Worm (Caenorhabditis elegans) whole organism, L1 larva: ENCODE measurements around the gene Y54G2A.52.

Experiments
- Y116A8C.19 ChIP-seq: sonication (generic microtip); optimal IDR thresholded peaks from 2 replicates; lab custom pipeline; 2016; ENCODE audit warnings: missing compliant biosample characterization, missing genetic modification characterization, borderline replicate concordance
- ces-1 ChIP-seq: fragments of 150-350 bp; optimal IDR thresholded peaks from 2 replicates; lab custom pipeline; 2014; ENCODE audit warnings: missing biosample characterization, missing genetic modification reagents, missing genetic modification characterization
- lin-39 ChIP-seq: fragments of 150-350 bp; optimal IDR thresholded peaks from 2 replicates; lab custom pipeline; 2014; ENCODE audit warnings: missing biosample characterization, missing genetic modification reagents, missing genetic modification characterization
- lsy-2 ChIP-seq, 2 experiments: fragments of 150-350 bp; optimal IDR thresholded peaks; 2 replicates each; lab custom pipeline; 2014; ENCODE audit warnings: missing biosample characterization in 2 of 2, missing genetic modification characterization in 2 of 2
- mdl-1 ChIP-seq, 2 experiments: fragments of 150-350 bp; optimal IDR thresholded peaks; 2 replicates each; lab custom pipeline; 2014 to 2017; ENCODE audit warnings: missing biosample characterization in 2 of 2, missing genetic modification characterization in 2 of 2, inconsistent platforms in 1 of 2
- skn-1 ChIP-seq: fragments of 150-350 bp; optimal IDR thresholded peaks from 2 replicates; lab custom pipeline; 2014; ENCODE audit warnings: missing biosample characterization, missing genetic modification characterization
- snpc-4 ChIP-seq: fragments of 150-350 bp; optimal IDR thresholded peaks from 2 replicates; lab custom pipeline; 2014; ENCODE audit warnings: missing biosample characterization, missing genetic modification characterization
- sox-4 ChIP-seq: sonication (generic microtip); optimal IDR thresholded peaks from 2 replicates; lab custom pipeline; 2016; ENCODE audit warnings: missing genetic modification characterization, missing compliant biosample characterization
- tbx-2 ChIP-seq: sonication (generic microtip); optimal IDR thresholded peaks from 2 replicates; lab custom pipeline; 2016; ENCODE audit warnings: missing genetic modification characterization, missing compliant biosample characterization
- tlp-1 ChIP-seq: fragments of 150-350 bp; optimal IDR thresholded peaks from 2 replicates; lab custom pipeline; 2014; ENCODE audit warnings: missing biosample characterization, missing genetic modification characterization
- zag-1 ChIP-seq: fragments of 150-350 bp; optimal IDR thresholded peaks from 2 replicates; lab custom pipeline; 2014; ENCODE audit warnings: missing biosample characterization, missing genetic modification characterization

DNA sequence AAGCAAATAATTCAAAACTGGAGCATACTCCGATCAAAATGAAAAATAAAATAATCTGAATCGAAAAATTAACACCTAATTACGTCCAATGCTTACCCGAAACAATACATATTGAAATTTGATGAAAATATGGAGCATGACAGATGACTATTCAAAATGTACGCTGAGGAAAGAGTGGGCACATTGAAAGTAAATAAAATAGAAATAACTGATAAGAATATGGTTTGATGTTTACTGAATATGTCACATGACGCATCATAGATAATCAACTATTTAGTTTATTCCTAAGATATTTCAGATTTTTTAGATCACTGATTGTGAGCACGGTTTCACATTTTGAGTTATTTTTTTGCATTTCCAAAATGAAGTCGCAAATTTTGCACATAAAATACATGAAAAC lies at the start of gene Y54G2A.52:
- TF ChIP-seq tlp-1 (tag; lab: Kevin White, UChicago) = no peak
- TF ChIP-seq tbx-2 = no peak
- no peak for TF ChIP-seq zag-1 (tag; lab: Kevin White, UChicago)
- TF ChIP-seq skn-1 = no peak
- TF ChIP-seq lin-39 (tag; lab: Kevin White, UChicago) = no peak
- TF ChIP-seq Y116A8C.19 (tag; lab: Kevin White, UChicago) = no peak
- TF ChIP-seq sox-4 = no peak
- no peak for TF ChIP-seq ces-1
- TF ChIP-seq lsy-2 (tag; optimal IDR thresholded peaks at IDR 0.05; lab: Kevin White, UChicago) = no peak
- TF ChIP-seq snpc-4 (tag; lab: Kevin White, UChicago) = no peak
- no peak for TF ChIP-seq mdl-1 (tag; optimal IDR thresholded peaks at IDR 0.05; lab: Kevin White, UChicago)
